Fruit fly (Drosophila melanogaster) whole organism, embryonic: ENCODE data around the gene Rbcn-3B.

Experiments
- BtbVII ChIP-seq: fragments of 200-800 bp; sonication (Bioruptor generic); optimal IDR thresholded peaks from 3 replicates; lab custom pipeline; 2017; ENCODE audit warnings: missing biosample characterization, mild to moderate bottlenecking, missing genetic modification characterization
- CG12391 ChIP-seq: fragments of 200-800 bp; sonication (Bioruptor generic); optimal IDR thresholded peaks from 3 replicates; lab custom pipeline; 2018; ENCODE audit warnings: missing biosample characterization, mild to moderate bottlenecking, missing genetic modification characterization, moderate library complexity
- CG12942 ChIP-seq: fragments of 200-800 bp; sonication (Bioruptor generic); optimal IDR thresholded peaks from 3 replicates; lab custom pipeline; 2016; ENCODE audit warnings: missing biosample characterization, missing genetic modification characterization
- CG14667 ChIP-seq: fragments of 200-800 bp; sonication (Bioruptor generic); IDR thresholded peaks from 2 replicates; pipeline ENCODE4 v1.3.6; 2022; ENCODE audit warnings: missing biosample characterization, missing genetic modification characterization
- CG14710 ChIP-seq: fragments of 200-800 bp; sonication (Bioruptor generic); optimal IDR thresholded peaks from 3 replicates; lab custom pipeline; 2019; ENCODE audit warnings: missing biosample characterization, mild to moderate bottlenecking, missing genetic modification characterization, moderate library complexity
- CG1529 ChIP-seq: fragments of 200-800 bp; sonication (Bioruptor generic); optimal IDR thresholded peaks from 3 replicates; lab custom pipeline; 2018; ENCODE audit warnings: missing biosample characterization, missing genetic modification characterization
- CG1647 ChIP-seq: fragments of 200-800 bp; sonication (Bioruptor generic); optimal IDR thresholded peaks from 3 replicates; lab custom pipeline; 2016; ENCODE audit warnings: missing biosample characterization, missing genetic modification characterization
- CG17361 ChIP-seq: fragments of 200-800 bp; sonication (Bioruptor generic); IDR thresholded peaks from 3 replicates; pipeline ENCODE4 v1.3.6; 2022; ENCODE audit warnings: missing biosample characterization, missing genetic modification characterization
- CG17385 ChIP-seq: fragments of 200-800 bp; sonication (Bioruptor generic); optimal IDR thresholded peaks from 3 replicates; lab custom pipeline; 2018; ENCODE audit warnings: missing biosample characterization, mild to moderate bottlenecking, missing genetic modification characterization
- CG17612 ChIP-seq: fragments of 200-800 bp; sonication (Bioruptor generic); IDR thresholded peaks from 2 replicates; pipeline ENCODE4 v1.3.6; 2022; ENCODE audit warnings: missing biosample characterization, missing genetic modification characterization
- CG18599 ChIP-seq: fragments of 200-800 bp; sonication (Bioruptor generic); optimal IDR thresholded peaks from 3 replicates; lab custom pipeline; 2017; ENCODE audit warnings: missing biosample characterization, missing genetic modification characterization, mild to moderate bottlenecking, moderate library complexity, missing genetic modification reagents
- CG2120 ChIP-seq: fragments of 200-800 bp; sonication (Bioruptor generic); optimal IDR thresholded peaks from 3 replicates; lab custom pipeline; 2016; ENCODE audit warnings: missing biosample characterization, missing genetic modification characterization
- CG3163 ChIP-seq: fragments of 200-800 bp; sonication (Bioruptor generic); optimal IDR thresholded peaks from 3 replicates; lab custom pipeline; 2016; ENCODE audit warnings: missing biosample characterization, missing genetic modification characterization
- CG4404 ChIP-seq: fragments of 200-800 bp; sonication (Bioruptor generic); IDR thresholded peaks from 2 replicates; pipeline ENCODE4 v1.3.6; 2022; ENCODE audit warnings: missing biosample characterization, missing genetic modification characterization
- CG4730 ChIP-seq: fragments of 200-800 bp; sonication (Bioruptor generic); IDR thresholded peaks from 2 replicates; pipeline ENCODE4 v1.3.6; 2022; ENCODE audit warnings: missing biosample characterization, missing genetic modification characterization
- CG9609 ChIP-seq: fragments of 200-800 bp; sonication (Bioruptor generic); optimal IDR thresholded peaks from 3 replicates; lab custom pipeline; 2016; ENCODE audit warnings: missing biosample characterization, missing genetic modification characterization
- CTCF ChIP-seq: fragments of 200-800 bp; sonication (Bioruptor generic); optimal IDR thresholded peaks from 2 replicates; lab custom pipeline; 2017; ENCODE audit warnings: missing biosample characterization, mild to moderate bottlenecking, missing genetic modification characterization, moderate library complexity
- CrebB ChIP-seq: fragments of 200-800 bp; sonication (Bioruptor generic); optimal IDR thresholded peaks from 3 replicates; lab custom pipeline; 2018; ENCODE audit warnings: missing biosample characterization, mild to moderate bottlenecking, missing genetic modification characterization
- D19A ChIP-seq: fragments of 200-800 bp; optimal IDR thresholded peaks from 3 replicates; lab custom pipeline; 2019; ENCODE audit warnings: missing biosample characterization, mild to moderate bottlenecking, missing genetic modification characterization, moderate library complexity
- Deaf1 ChIP-seq: fragments of 200-800 bp; optimal IDR thresholded peaks from 3 replicates; lab custom pipeline; 2019; ENCODE audit warnings: missing biosample characterization, mild to moderate bottlenecking, missing genetic modification characterization, moderate library complexity
- Dll ChIP-seq: fragments of 200-800 bp; sonication (Bioruptor generic); IDR thresholded peaks from 4 replicates; pipeline ENCODE4 v1.3.6; 2022; ENCODE audit warnings: missing biosample characterization, missing genetic modification characterization; ENCODE audit not compliant: partially characterized antibody
- Eip74EF ChIP-seq, 2 experiments: fragments of 200-800 bp in 1 of 2; fragments of >200 bp in 1 of 2; sonication (Bioruptor generic) in 1 of 2; optimal IDR thresholded peaks; 2 replicates each; lab custom pipeline; 2017 to 2019; ENCODE audit warnings: missing biosample characterization in 2 of 2, missing genetic modification characterization in 2 of 2, mild to moderate bottlenecking in 1 of 2, moderate library complexity in 1 of 2
- Jarid2 ChIP-seq: fragments of 200-800 bp; sonication (Bioruptor generic); optimal IDR thresholded peaks from 3 replicates; lab custom pipeline; 2017; ENCODE audit warnings: mild to moderate bottlenecking, missing biosample characterization, missing genetic modification reagents, missing genetic modification characterization
- Opbp ChIP-seq: fragments of 200-800 bp; sonication (Bioruptor generic); IDR thresholded peaks from 3 replicates; pipeline ENCODE4 v1.3.6; 2022; ENCODE audit warnings: missing biosample characterization, missing genetic modification characterization; ENCODE audit not compliant: partially characterized antibody
- Stat92E ChIP-seq, 3 experiments: fragments of >200 bp in 2 of 3; fragments of 200-800 bp in 1 of 3; sonication (Bioruptor generic) in 1 of 3; optimal IDR thresholded peaks; 2 replicates each; lab custom pipeline; 2017 to 2019; ENCODE audit warnings: missing biosample characterization in 3 of 3, missing genetic modification characterization in 3 of 3, mild to moderate bottlenecking in 1 of 3, moderate library complexity in 1 of 3
- Trl ChIP-seq, 3 experiments: fragments of >200 bp in 2 of 3; fragments of 200-800 bp in 1 of 3; sonication (Bioruptor generic) in 1 of 3; optimal IDR thresholded peaks; 2 replicates in 1 of 3; 3 replicates in 2 of 3; lab custom pipeline; 2016 to 2017; ENCODE audit warnings: missing biosample characterization in 1 of 3, missing genetic modification characterization in 1 of 3
- al ChIP-seq: fragments of 200-800 bp; sonication (Bioruptor generic); IDR thresholded peaks from 2 replicates; pipeline ENCODE4 v1.3.6; 2022; ENCODE audit warnings: missing biosample characterization, missing genetic modification characterization
- bbx ChIP-seq: fragments of 200-800 bp; sonication (Bioruptor generic); IDR thresholded peaks from 2 replicates; pipeline ENCODE4 v1.3.6; 2022; ENCODE audit warnings: missing biosample characterization, missing genetic modification characterization; ENCODE audit not compliant: partially characterized antibody
- chinmo ChIP-seq: fragments of 200-800 bp; sonication (Bioruptor generic); IDR thresholded peaks from 4 replicates; pipeline ENCODE4 v1.3.6; 2022; ENCODE audit warnings: missing biosample characterization, missing genetic modification characterization; ENCODE audit not compliant: partially characterized antibody
- chm ChIP-seq: fragments of 200-800 bp; sonication (Bioruptor generic); IDR thresholded peaks from 2 replicates; pipeline ENCODE4 v1.3.6; 2022; ENCODE audit warnings: missing biosample characterization, missing genetic modification characterization
- ci ChIP-seq: fragments of 200-800 bp; sonication (Bioruptor generic); IDR thresholded peaks from 3 replicates; pipeline ENCODE4 v1.3.6; 2022; ENCODE audit warnings: missing biosample characterization, missing genetic modification characterization
- corto ChIP-seq: fragments of 200-800 bp; sonication (Bioruptor generic); optimal IDR thresholded peaks from 2 replicates; lab custom pipeline; 2016; ENCODE audit warnings: missing biosample characterization, mild to moderate bottlenecking, missing genetic modification characterization, moderate library complexity
- crp ChIP-seq, 2 experiments: fragments of 200-800 bp; sonication (Bioruptor generic); optimal IDR thresholded peaks; 2 replicates in 1 of 2; 3 replicates in 1 of 2; lab custom pipeline; 2017; ENCODE audit warnings: missing biosample characterization in 2 of 2, missing genetic modification characterization in 2 of 2, mild to moderate bottlenecking in 1 of 2, moderate library complexity in 1 of 2
- emc ChIP-seq: fragments of 200-800 bp; sonication (Bioruptor generic); optimal IDR thresholded peaks from 2 replicates; lab custom pipeline; 2016; ENCODE audit warnings: missing biosample characterization, missing genetic modification characterization
- fd102C ChIP-seq: fragments of 200-800 bp; sonication (Bioruptor generic); optimal IDR thresholded peaks from 2 replicates; lab custom pipeline; 2018; ENCODE audit warnings: missing biosample characterization, mild to moderate bottlenecking, missing genetic modification characterization, moderate library complexity
- fd96Cb ChIP-seq: fragments of 200-800 bp; sonication (Bioruptor generic); optimal IDR thresholded peaks from 2 replicates; lab custom pipeline; 2018; ENCODE audit warnings: missing biosample characterization, mild to moderate bottlenecking, missing genetic modification characterization, moderate library complexity
- ftz-f1 ChIP-seq: fragments of 200-800 bp; sonication (Bioruptor generic); optimal IDR thresholded peaks from 2 replicates; lab custom pipeline; 2016; ENCODE audit warnings: missing biosample characterization, missing genetic modification characterization
- gcm2 ChIP-seq: fragments of 200-800 bp; sonication (Bioruptor generic); optimal IDR thresholded peaks from 2 replicates; lab custom pipeline; 2016; ENCODE audit warnings: missing biosample characterization, missing genetic modification characterization
- gem ChIP-seq: fragments of 200-800 bp; sonication (Bioruptor generic); optimal IDR thresholded peaks from 2 replicates; lab custom pipeline; 2019; ENCODE audit warnings: missing biosample characterization, mild to moderate bottlenecking, missing genetic modification characterization, moderate library complexity
- grn ChIP-seq: fragments of 200-800 bp; sonication (Bioruptor generic); optimal IDR thresholded peaks from 3 replicates; lab custom pipeline; 2017; ENCODE audit warnings: missing biosample characterization, missing genetic modification characterization
- jing ChIP-seq: fragments of 200-800 bp; sonication (Bioruptor generic); optimal IDR thresholded peaks from 2 replicates; lab custom pipeline; 2018; ENCODE audit warnings: missing biosample characterization, mild to moderate bottlenecking, missing genetic modification characterization
- kah ChIP-seq: fragments of 200-800 bp; sonication (Bioruptor generic); optimal IDR thresholded peaks from 2 replicates; lab custom pipeline; 2018; ENCODE audit warnings: missing biosample characterization, mild to moderate bottlenecking, missing genetic modification characterization
- kni ChIP-seq: fragments of 200-800 bp; sonication (Bioruptor generic); optimal IDR thresholded peaks from 3 replicates; lab custom pipeline; 2017; ENCODE audit warnings: mild to moderate bottlenecking, missing biosample characterization, missing genetic modification reagents, missing genetic modification characterization
- nom ChIP-seq: fragments of 200-800 bp; sonication (Bioruptor generic); optimal IDR thresholded peaks from 2 replicates; lab custom pipeline; 2017; ENCODE audit warnings: missing biosample characterization, missing genetic modification characterization, mild to moderate bottlenecking, moderate library complexity, missing genetic modification reagents
- shn ChIP-seq: fragments of 200-800 bp; sonication (Bioruptor generic); optimal IDR thresholded peaks from 3 replicates; lab custom pipeline; 2016; ENCODE audit warnings: missing biosample characterization, missing genetic modification characterization
- slbo ChIP-seq: fragments of 200-800 bp; sonication (Bioruptor generic); IDR thresholded peaks from 2 replicates; pipeline ENCODE4 v1.3.6; 2022; ENCODE audit warnings: missing biosample characterization, missing genetic modification characterization
- sqz ChIP-seq: fragments of 200-800 bp; sonication (Bioruptor generic); optimal IDR thresholded peaks from 3 replicates; lab custom pipeline; 2018; ENCODE audit warnings: missing biosample characterization, mild to moderate bottlenecking, missing genetic modification characterization
- twi ChIP-seq: fragments of 200-800 bp; optimal IDR thresholded peaks from 2 replicates; lab custom pipeline; 2019; ENCODE audit warnings: missing biosample characterization, mild to moderate bottlenecking, missing genetic modification characterization, moderate library complexity
- unc-4 ChIP-seq: fragments of 200-800 bp; sonication (Bioruptor generic); IDR thresholded peaks from 2 replicates; pipeline ENCODE4 v1.3.6; 2022; ENCODE audit warnings: missing biosample characterization, missing genetic modification characterization; ENCODE audit not compliant: partially characterized antibody

The Rbcn-3B gene

DNA sequence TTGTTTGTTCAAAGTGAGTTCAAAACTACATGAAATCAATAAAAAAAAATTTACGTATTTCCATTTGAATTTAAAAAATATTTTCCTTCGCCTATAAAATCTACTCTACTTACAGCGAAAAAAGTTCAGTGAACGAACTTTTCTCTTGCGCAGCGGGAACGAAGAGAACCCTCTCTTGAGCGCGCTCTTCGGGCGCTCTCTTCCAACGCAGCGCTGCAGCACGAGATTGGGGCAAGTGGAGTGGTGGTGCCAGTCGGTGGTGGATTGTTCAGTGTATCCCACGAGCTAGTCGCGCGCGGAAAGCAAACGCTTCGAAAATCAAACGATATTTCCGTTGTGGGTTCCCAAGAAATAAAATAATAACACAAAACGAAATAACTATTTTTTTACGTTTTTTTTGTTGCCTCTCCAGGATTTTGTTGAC lies 33.0 kb downstream of the Rbcn-3B start, which contains the start of gene Hr4 (continued):
- TF ChIP-seq sqz (GFP tag; lab: Kevin White, UChicago) (peak; percentile 32), chm (GFP tag; lab: Robert Waterston, UW) (peak; percentile 56; the same call in 1 of the 2 replicates), BtbVII (GFP tag; lab: Kevin White, UChicago) (no peak), al (GFP tag; lab: Robert Waterston, UW) (no peak), ftz-f1 (GFP tag; lab: Kevin White, UChicago) (no peak), CG4404 (GFP tag; lab: Robert Waterston, UW) (no peak), gcm2 (no peak), CG1647 (no peak), CG14710 (tag; lab: Kevin White, UChicago) (no peak), Dll (GFP tag; lab: Robert Waterston, UW) (peak; percentile 33; the same call in 1 of the 4 replicates), CG3163 (GFP tag; lab: Kevin White, UChicago) (peak; percentile 99), crp (GFP tag; optimal IDR thresholded peaks at IDR 0.05; lab: Kevin White, UChicago) (no peak), CG14667 (GFP tag; lab: Robert Waterston, UW) (no peak), Stat92E (GFP tag; optimal IDR thresholded peaks at IDR 0.05; lab: Kevin White, UChicago) (peak in 1 of 3 experiments; percentile 40), CTCF (GFP tag; lab: Kevin White, UChicago) (peak; percentile 26), CG17385 (GFP tag; lab: Kevin White, UChicago) (peak; percentile 23), D19A (tag; lab: Kevin White, UChicago) (peak; percentile 83), chinmo (GFP tag; lab: Robert Waterston, UW) (no peak), bbx (GFP tag; lab: Robert Waterston, UW) (0 out of 2 replicates have a peak, but pooled peaks have one; percentile 23), grn (GFP tag; lab: Kevin White, UChicago) (no peak), CG12942 (GFP tag; lab: Kevin White, UChicago) (no peak), CG4730 (GFP tag; lab: Robert Waterston, UW) (no peak), CG17361 (GFP tag; lab: Robert Waterston, UW) (no peak), CG2120 (GFP tag; lab: Kevin White, UChicago) (no peak), unc-4 (GFP tag; lab: Robert Waterston, UW) (peak; percentile 37; the same call in 1 of the 2 replicates), CG17612 (GFP tag; lab: Robert Waterston, UW) (no peak), CrebB (no peak), twi (tag; lab: Kevin White, UChicago) (no peak), Eip74EF (GFP tag; optimal IDR thresholded peaks at IDR 0.05; lab: Kevin White, UChicago) (peak in 1 of 2 experiments; percentile 46), nom (GFP tag; lab: Kevin White, UChicago) (peak; percentile 68), slbo (GFP tag; lab: Robert Waterston, UW) (no peak), fd102C (GFP tag; lab: Kevin White, UChicago) (no peak), kah (peak; percentile 66), kni (GFP tag; lab: Kevin White, UChicago) (no peak), jing (GFP tag; lab: Kevin White, UChicago) (no peak), Deaf1 (tag; lab: Kevin White, UChicago) (peak; percentile 3), CG12391 (tag; lab: Kevin White, UChicago) (no peak), Opbp (0 out of 3 replicates have a peak, but pooled peaks have one; percentile 24), Jarid2 (GFP tag; lab: Kevin White, UChicago) (peak; percentile 78), shn (GFP tag; lab: Kevin White, UChicago) (no peak), CG9609 (GFP tag; lab: Kevin White, UChicago) (no peak), ci (GFP tag; lab: Robert Waterston, UW) (peak; percentile 47; the same call in 1 of the 3 replicates), CG18599 (GFP tag; lab: Kevin White, UChicago) (no peak), Trl (optimal IDR thresholded peaks at IDR 0.05; lab: Kevin White, UChicago) (peak; percentile 69 to 92), Trl (GFP tag; optimal IDR thresholded peaks at IDR 0.05; lab: Kevin White, UChicago) (no peak), CG1529 (GFP tag; lab: Kevin White, UChicago) (no peak), fd96Cb (no peak), corto (GFP tag; lab: Kevin White, UChicago) (no peak), emc (GFP tag; lab: Kevin White, UChicago) (no peak), gem (tag; lab: Kevin White, UChicago) (no peak)
